In genomic region chrIII:7329155-7329732, ce11 we compare ENCODE assay signal across 1 worm cellular context.
TF ChIP-seq lines count a peak whose summit lies in the region.

lab-2 (minus strand) TSS chrIII:7329607.

TF ChIP-seq in whole organism, L1 larva, 84 proteins besides CTCF, POLR2A, EP300 and RAD21 (continued from another document):
- TF ChIP-seq alr-1 (tag; optimal IDR thresholded peaks at IDR 0.05; lab: Kevin White, UChicago; ENCODE audit: borderline replicate concordance) (no peak), nhr-71 (tag; optimal IDR thresholded peaks at IDR 0.05; lab: Kevin White, UChicago) (no peak), nhr-77 (tag; optimal IDR thresholded peaks at IDR 0.05; lab: Kevin White, UChicago) (no peak), elt-2 (tag; optimal IDR thresholded peaks at IDR 0.05; lab: Kevin White, UChicago) (peak; percentile 11), xbp-1 (tag; optimal IDR thresholded peaks at IDR 0.05; lab: Kevin White, UChicago) (no peak)
TF ChIP-seq in whole organism, L1 larva: peak in this region for 7.
